Worm (Caenorhabditis elegans): Measurements from ENCODE around the gene ule-2.

- no peak for TF ChIP-seq ama-1 (optimal IDR thresholded peaks at IDR 0.05)
- TF ChIP-seq sea-1 (GFP tag; conservative IDR thresholded peaks at IDR 0.05): no peak
- no peak for TF ChIP-seq flt-1 (GFP tag; IDR thresholded peaks at IDR 0.05)
- TF ChIP-seq hmbx-1 (tag; optimal IDR thresholded peaks at IDR 0.05): no peak
- TF ChIP-seq aly-1 (tag; optimal IDR thresholded peaks at IDR 0.05): no peak
- no peak for TF ChIP-seq tbx-37 (GFP tag; conservative IDR thresholded peaks at IDR 0.05)
- TF ChIP-seq B0310.2 (tag; optimal IDR thresholded peaks at IDR 0.05): no peak
- no peak for TF ChIP-seq hmg-4 (GFP tag; optimal IDR thresholded peaks at IDR 0.05)
- TF ChIP-seq F13C5.2 (tag; optimal IDR thresholded peaks at IDR 0.05): no peak
- TF ChIP-seq ceh-13 (GFP tag; optimal IDR thresholded peaks at IDR 0.05): no peak
- no peak for TF ChIP-seq hnd-1 (tag; optimal IDR thresholded peaks at IDR 0.05)
These were observed 28.5 kb upstream of the ule-2 start for ce11 chrIV:14606469-14606868.
